Worm (Caenorhabditis elegans): Measurements from ENCODE around the gene F57A10.2.

DNA sequence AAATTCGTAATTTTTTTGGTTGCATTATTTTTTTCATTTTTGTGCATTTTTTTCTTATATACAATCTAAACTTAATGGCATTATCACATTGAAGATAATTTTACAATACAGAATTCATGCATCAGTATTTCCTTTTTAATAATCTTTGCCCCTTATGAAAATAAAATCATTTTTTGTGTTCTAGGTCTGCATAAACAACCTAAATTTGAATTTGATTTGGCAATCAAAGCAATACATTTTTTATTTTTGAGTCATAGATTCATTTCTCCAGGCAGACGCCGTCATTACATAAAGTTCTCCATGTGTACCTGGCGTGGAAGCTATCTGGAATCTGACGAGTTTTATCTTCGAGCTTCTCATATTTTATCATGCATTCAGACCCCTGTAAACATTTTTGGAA lies 44.5 kb upstream of the F57A10.2 start, which contains the start of gene srh-140:
- TF ChIP-seq snpc-4 (tag; optimal IDR thresholded peaks at IDR 0.05) (no peak), unc-86 (tag; optimal IDR thresholded peaks at IDR 0.05) (no peak), aly-2 (tag; optimal IDR thresholded peaks at IDR 0.05) (no peak)

All from whole organism, L1 larva.